Worm (Caenorhabditis elegans) whole organism, mixed stage, embryonic: ENCODE results near the gene sru-23.

Source experiments
- M03D4.4 ChIP-seq: sonication (generic microtip); optimal IDR thresholded peaks from 2 replicates; lab custom pipeline; 2017; ENCODE audit warnings: mild to moderate bottlenecking, missing genetic modification characterization, missing compliant biosample characterization
- bed-3 ChIP-seq: fragments of 200-800 bp; sonication (Bioruptor generic); optimal IDR thresholded peaks from 3 replicates; lab custom pipeline; 2018; ENCODE audit warnings: mild to moderate bottlenecking, missing genetic modification characterization, moderate library complexity, missing compliant biosample characterization
- blmp-1 ChIP-seq: fragments of 150-350 bp; optimal IDR thresholded peaks from 2 replicates; lab custom pipeline; 2014; ENCODE audit warnings: missing biosample characterization, missing genetic modification characterization
- ceh-39 ChIP-seq: fragments of 150-350 bp; optimal IDR thresholded peaks from 2 replicates; lab custom pipeline; 2014; ENCODE audit warnings: missing biosample characterization, missing genetic modification characterization
- ceh-43 ChIP-seq: fragments of 200-800 bp; sonication (Bioruptor generic); optimal IDR thresholded peaks from 2 replicates; lab custom pipeline; 2018; ENCODE audit warnings: mild to moderate bottlenecking, missing genetic modification characterization, moderate library complexity, missing compliant biosample characterization
- ceh-83 ChIP-seq: fragments of 200-800 bp; sonication (Bioruptor generic); optimal IDR thresholded peaks from 2 replicates; lab custom pipeline; 2018; ENCODE audit warnings: mild to moderate bottlenecking, missing genetic modification characterization, missing compliant biosample characterization
- ces-1 ChIP-seq: fragments of 150-350 bp; optimal IDR thresholded peaks from 2 replicates; lab custom pipeline; 2014; ENCODE audit warnings: missing biosample characterization, missing genetic modification reagents, missing genetic modification characterization
- cnd-1 ChIP-seq: fragments of 200-800 bp; sonication (Bioruptor generic); optimal IDR thresholded peaks from 2 replicates; lab custom pipeline; 2018; ENCODE audit warnings: mild to moderate bottlenecking, missing genetic modification characterization, missing compliant biosample characterization
- drap-1 ChIP-seq: fragments of 200-800 bp; sonication (Bioruptor generic); optimal IDR thresholded peaks from 3 replicates; lab custom pipeline; 2018; ENCODE audit warnings: mild to moderate bottlenecking, missing genetic modification characterization, missing compliant biosample characterization
- elt-1 ChIP-seq: sonication (generic microtip); optimal IDR thresholded peaks from 2 replicates; lab custom pipeline; 2017; ENCODE audit warnings: missing genetic modification characterization, mild to moderate bottlenecking, missing compliant biosample characterization, antibody characterized with exemption, moderate library complexity, borderline replicate concordance; ENCODE audit not compliant: insufficient read depth
- elt-3 ChIP-seq: fragments of 150-350 bp; optimal IDR thresholded peaks from 2 replicates; lab custom pipeline; 2014; ENCODE audit warnings: missing biosample characterization, missing genetic modification characterization
- flh-1 ChIP-seq: fragments of 200-800 bp; sonication (Bioruptor generic); optimal IDR thresholded peaks from 2 replicates; lab custom pipeline; 2018; ENCODE audit warnings: mild to moderate bottlenecking, missing genetic modification characterization, moderate library complexity, missing compliant biosample characterization
- ham-2 ChIP-seq: fragments of 200-800 bp; sonication (Bioruptor generic); optimal IDR thresholded peaks from 2 replicates; lab custom pipeline; 2018; ENCODE audit warnings: mild to moderate bottlenecking, missing genetic modification characterization, missing compliant biosample characterization
- lin-13 ChIP-seq: fragments of 150-350 bp; optimal IDR thresholded peaks from 2 replicates; lab custom pipeline; 2014; ENCODE audit warnings: missing biosample characterization, missing genetic modification characterization
- lin-32 ChIP-seq: fragments of 200-800 bp; sonication (Bioruptor generic); optimal IDR thresholded peaks from 2 replicates; lab custom pipeline; 2018; ENCODE audit warnings: mild to moderate bottlenecking, missing genetic modification characterization, missing compliant biosample characterization
- lsy-2 ChIP-seq: fragments of 150-350 bp; optimal IDR thresholded peaks from 2 replicates; lab custom pipeline; 2014; ENCODE audit warnings: missing biosample characterization, missing genetic modification characterization
- mab-5 ChIP-seq: fragments of 150-350 bp; optimal IDR thresholded peaks from 2 replicates; lab custom pipeline; 2014; ENCODE audit warnings: missing biosample characterization, missing genetic modification characterization
- mep-1 ChIP-seq: fragments of 150-350 bp; optimal IDR thresholded peaks from 2 replicates; lab custom pipeline; 2017; ENCODE audit warnings: missing biosample characterization, missing genetic modification reagents, missing genetic modification characterization, inconsistent platforms
- mls-2 ChIP-seq: sonication (generic microtip); optimal IDR thresholded peaks from 2 replicates; lab custom pipeline; 2016; ENCODE audit warnings: mild to moderate bottlenecking, missing genetic modification characterization, moderate library complexity, missing compliant biosample characterization
- nhr-12 ChIP-seq: fragments of 150-350 bp; optimal IDR thresholded peaks from 2 replicates; lab custom pipeline; 2014; ENCODE audit warnings: missing biosample characterization, missing genetic modification characterization
- nhr-2 ChIP-seq: fragments of 150-350 bp; optimal IDR thresholded peaks from 2 replicates; lab custom pipeline; 2014; ENCODE audit warnings: missing biosample characterization, missing genetic modification characterization
- nhr-237 ChIP-seq: fragments of 150-350 bp; optimal IDR thresholded peaks from 2 replicates; lab custom pipeline; 2014; ENCODE audit warnings: missing biosample characterization, missing genetic modification characterization
- nhr-28 ChIP-seq: fragments of 150-350 bp; optimal IDR thresholded peaks from 2 replicates; lab custom pipeline; 2014; ENCODE audit warnings: missing biosample characterization, missing genetic modification characterization
- nhr-76 ChIP-seq: sonication (generic microtip); optimal IDR thresholded peaks from 2 replicates; lab custom pipeline; 2017; ENCODE audit warnings: missing biosample characterization, missing genetic modification characterization
- pha-4 ChIP-seq: fragments of 150-350 bp; optimal IDR thresholded peaks from 2 replicates; lab custom pipeline; 2018; ENCODE audit warnings: missing biosample characterization, missing genetic modification reagents, missing genetic modification characterization
- sem-2 ChIP-seq: fragments of 200-800 bp; sonication (Bioruptor generic); optimal IDR thresholded peaks from 2 replicates; lab custom pipeline; 2018; ENCODE audit warnings: mild to moderate bottlenecking, missing genetic modification characterization, missing compliant biosample characterization
- snpc-4 ChIP-seq: fragments of 150-350 bp; optimal IDR thresholded peaks from 2 replicates; lab custom pipeline; 2014; ENCODE audit warnings: missing biosample characterization, missing genetic modification characterization
- sptf-1 ChIP-seq: sonication (generic microtip); optimal IDR thresholded peaks from 2 replicates; lab custom pipeline; 2017; ENCODE audit warnings: mild to moderate bottlenecking, missing genetic modification characterization, moderate library complexity, missing compliant biosample characterization
- tbx-8 ChIP-seq: fragments of 200-800 bp; sonication (Bioruptor generic); optimal IDR thresholded peaks from 2 replicates; lab custom pipeline; 2018; ENCODE audit warnings: mild to moderate bottlenecking, missing genetic modification characterization, moderate library complexity, missing compliant biosample characterization
- unc-120 ChIP-seq: sonication (generic microtip); optimal IDR thresholded peaks from 2 replicates; lab custom pipeline; 2017; ENCODE audit warnings: missing genetic modification characterization, missing compliant biosample characterization; ENCODE audit not compliant: poor library complexity, severe bottlenecking
- unc-39 ChIP-seq: fragments of 150-350 bp; optimal IDR thresholded peaks from 2 replicates; lab custom pipeline; 2014; ENCODE audit warnings: missing biosample characterization, missing genetic modification characterization
- unc-62 ChIP-seq: fragments of 150-350 bp; optimal IDR thresholded peaks from 2 replicates; lab custom pipeline; 2014; ENCODE audit warnings: missing biosample characterization, missing genetic modification reagents, missing genetic modification characterization
- zip-8 ChIP-seq: fragments of 150-350 bp; optimal IDR thresholded peaks from 2 replicates; lab custom pipeline; 2014; ENCODE audit warnings: missing biosample characterization, missing genetic modification characterization

The sru-23 gene

ce11 chrV:15957098-15957497, 15.3 kb downstream of the sru-23 start, which contains the start of gene F36G9.3:
Gene F36G9.3, plus strand, starts transcription at chrV:15957398.
- TF ChIP-seq mls-2 (tag; lab: Kevin White, UChicago): no peak
- no peak for TF ChIP-seq nhr-237
- no peak for TF ChIP-seq tbx-8 (GFP tag; lab: Kevin White, UChicago)
- no peak for TF ChIP-seq pha-4 (tag; lab: Kevin White, UChicago)
- no peak for TF ChIP-seq bed-3 (GFP tag; lab: Kevin White, UChicago)
- TF ChIP-seq sptf-1 (tag; lab: Kevin White, UChicago): no peak
- no peak for TF ChIP-seq zip-8 (tag; lab: Kevin White, UChicago)
- no peak for TF ChIP-seq ceh-39
- TF ChIP-seq lin-13 (tag; lab: Kevin White, UChicago): no peak
- TF ChIP-seq mab-5 (tag; lab: Kevin White, UChicago): no peak
- TF ChIP-seq nhr-2: no peak

ce11 chrV:15955497-15955896, 16.9 kb downstream of the sru-23 start, which contains the start of gene srh-186:
Gene srh-186, plus strand, starts transcription at chrV:15955797.
- TF ChIP-seq mab-5 (tag; lab: Kevin White, UChicago): no peak
- TF ChIP-seq M03D4.4 (tag; lab: Kevin White, UChicago): no peak
- TF ChIP-seq flh-1 (GFP tag; lab: Kevin White, UChicago): no peak
- no peak for TF ChIP-seq nhr-28 (tag; lab: Kevin White, UChicago)
- no peak for TF ChIP-seq mep-1 (tag; lab: Kevin White, UChicago)
- TF ChIP-seq ceh-39: no peak
- no peak for TF ChIP-seq zip-8 (tag; lab: Kevin White, UChicago)
- no peak for TF ChIP-seq snpc-4 (tag; lab: Kevin White, UChicago)
- no peak for TF ChIP-seq ham-2 (GFP tag; lab: Kevin White, UChicago)
- no peak for TF ChIP-seq nhr-2
- no peak for TF ChIP-seq elt-3
- TF ChIP-seq bed-3 (GFP tag; lab: Kevin White, UChicago): no peak
- no peak for TF ChIP-seq cnd-1 (tag; lab: Kevin White, UChicago)
- no peak for TF ChIP-seq sem-2 (GFP tag; lab: Kevin White, UChicago)
- no peak for TF ChIP-seq nhr-237
- no peak for TF ChIP-seq sptf-1 (tag; lab: Kevin White, UChicago)
- no peak for TF ChIP-seq tbx-8 (GFP tag; lab: Kevin White, UChicago)
- no peak for TF ChIP-seq ceh-83 (GFP tag; lab: Kevin White, UChicago)

ce11 chrV:15954932-15955331, 17.5 kb downstream of the sru-23 start, which contains the start of gene srw-57:
Gene srw-57, minus strand, starts transcription at chrV:15955032.
- TF ChIP-seq mab-5 (tag; lab: Kevin White, UChicago): no peak
- no peak for TF ChIP-seq unc-39 (tag; lab: Kevin White, UChicago)
- no peak for TF ChIP-seq ces-1 (GFP tag; lab: Kevin White, UChicago)
- TF ChIP-seq ceh-83 (GFP tag; lab: Kevin White, UChicago): no peak
- no peak for TF ChIP-seq zip-8 (tag; lab: Kevin White, UChicago)
- TF ChIP-seq mls-2 (tag; lab: Kevin White, UChicago): no peak
- TF ChIP-seq flh-1 (GFP tag; lab: Kevin White, UChicago): no peak
- no peak for TF ChIP-seq nhr-237
- TF ChIP-seq blmp-1 (tag; lab: Kevin White, UChicago): no peak
- TF ChIP-seq nhr-28 (tag; lab: Kevin White, UChicago): no peak
- no peak for TF ChIP-seq tbx-8 (GFP tag; lab: Kevin White, UChicago)
- no peak for TF ChIP-seq lsy-2 (tag; lab: Kevin White, UChicago)
- TF ChIP-seq lin-13 (tag; lab: Kevin White, UChicago): no peak
- no peak for TF ChIP-seq pha-4 (tag; lab: Kevin White, UChicago)
- TF ChIP-seq sptf-1 (tag; lab: Kevin White, UChicago): no peak
- TF ChIP-seq unc-120 (tag; lab: Kevin White, UChicago): no peak
- TF ChIP-seq drap-1 (GFP tag; lab: Kevin White, UChicago): no peak
- TF ChIP-seq nhr-2: no peak

ce11 chrV:15952762-15953161, 19.6 kb downstream of the sru-23 start, which contains the start of gene srw-56:
Gene srw-56, minus strand, starts transcription at chrV:15952862.
- TF ChIP-seq zip-8 (tag; lab: Kevin White, UChicago) (no peak), unc-62 (GFP tag; lab: Kevin White, UChicago) (no peak), mab-5 (tag; lab: Kevin White, UChicago) (no peak), elt-1 (no peak), elt-3 (no peak), nhr-237 (no peak), ham-2 (GFP tag; lab: Kevin White, UChicago) (no peak), ceh-39 (no peak), nhr-12 (no peak), nhr-76 (tag; lab: Kevin White, UChicago) (no peak), cnd-1 (tag; lab: Kevin White, UChicago) (no peak), bed-3 (GFP tag; lab: Kevin White, UChicago) (no peak), ceh-43 (GFP tag; lab: Kevin White, UChicago) (no peak), unc-39 (tag; lab: Kevin White, UChicago) (no peak), mep-1 (tag; lab: Kevin White, UChicago) (no peak), lsy-2 (tag; lab: Kevin White, UChicago) (no peak), flh-1 (GFP tag; lab: Kevin White, UChicago) (no peak), lin-32 (no peak), sptf-1 (tag; lab: Kevin White, UChicago) (no peak), ceh-83 (GFP tag; lab: Kevin White, UChicago) (no peak)
